Fruit fly (Drosophila melanogaster) whole organism, prepupa: ENCODE measurements around the gene fz2.

ENCODE experiments used
- Blimp-1 ChIP-seq: fragments of 200-800 bp; sonication (Bioruptor generic); optimal IDR thresholded peaks from 3 replicates; lab custom pipeline; 2017; ENCODE audit warnings: missing biosample characterization, missing genetic modification characterization, mild to moderate bottlenecking, moderate library complexity, missing genetic modification reagents
- CG10631 ChIP-seq: fragments of 200-800 bp; sonication (Bioruptor generic); optimal IDR thresholded peaks from 2 replicates; lab custom pipeline; 2016; ENCODE audit warnings: missing biosample characterization, missing genetic modification characterization
- CG10669 ChIP-seq: fragments of 200-800 bp; sonication (Bioruptor generic); optimal IDR thresholded peaks from 3 replicates; lab custom pipeline; 2018; ENCODE audit warnings: missing biosample characterization, mild to moderate bottlenecking, missing genetic modification characterization, moderate library complexity
- CG11294 ChIP-seq: fragments of 200-800 bp; sonication (Bioruptor generic); IDR thresholded peaks from 2 replicates; pipeline ENCODE4 v1.3.6; 2022; ENCODE audit warnings: missing biosample characterization, missing genetic modification characterization
- CG11762 ChIP-seq: fragments of 200-800 bp; sonication (Bioruptor generic); optimal IDR thresholded peaks from 3 replicates; lab custom pipeline; 2016; ENCODE audit warnings: missing biosample characterization, missing genetic modification characterization; ENCODE audit not compliant: insufficient read depth
- CG1621 ChIP-seq: fragments of 200-800 bp; sonication (Bioruptor generic); optimal IDR thresholded peaks from 3 replicates; lab custom pipeline; 2018; ENCODE audit warnings: missing biosample characterization, mild to moderate bottlenecking, missing genetic modification characterization
- CG16779 ChIP-seq: fragments of 200-800 bp; sonication (Bioruptor generic); optimal IDR thresholded peaks from 3 replicates; lab custom pipeline; 2017; ENCODE audit warnings: missing biosample characterization, mild to moderate bottlenecking, missing genetic modification characterization
- CG3032 ChIP-seq: fragments of 200-800 bp; optimal IDR thresholded peaks from 2 replicates; lab custom pipeline; 2019; ENCODE audit warnings: missing biosample characterization, mild to moderate bottlenecking, missing genetic modification characterization, moderate library complexity
- CG32006 ChIP-seq: fragments of 200-800 bp; sonication (Bioruptor generic); optimal IDR thresholded peaks from 3 replicates; lab custom pipeline; 2017; ENCODE audit warnings: missing biosample characterization, mild to moderate bottlenecking, missing genetic modification characterization
- CG34406 ChIP-seq: fragments of 200-800 bp; sonication (Bioruptor generic); optimal IDR thresholded peaks from 3 replicates; lab custom pipeline; 2016; ENCODE audit warnings: missing biosample characterization, missing genetic modification characterization
- CG3919 ChIP-seq: fragments of 200-800 bp; sonication (Bioruptor generic); optimal IDR thresholded peaks from 3 replicates; lab custom pipeline; 2016; ENCODE audit warnings: missing biosample characterization, missing genetic modification characterization
- CG4318 ChIP-seq: fragments of 200-800 bp; sonication (Bioruptor generic); optimal IDR thresholded peaks from 3 replicates; lab custom pipeline; 2017; ENCODE audit warnings: missing biosample characterization, mild to moderate bottlenecking, missing genetic modification characterization
- CG6792 ChIP-seq: fragments of 200-800 bp; sonication (Bioruptor generic); optimal IDR thresholded peaks from 3 replicates; lab custom pipeline; 2016; ENCODE audit warnings: missing biosample characterization, missing genetic modification characterization
- CG6808 ChIP-seq: fragments of 200-800 bp; sonication (Bioruptor generic); optimal IDR thresholded peaks from 3 replicates; lab custom pipeline; 2017; ENCODE audit warnings: missing biosample characterization, missing genetic modification characterization, mild to moderate bottlenecking, moderate library complexity, missing genetic modification reagents
- CG6854 ChIP-seq: fragments of 200-800 bp; sonication (Bioruptor generic); optimal IDR thresholded peaks from 2 replicates; lab custom pipeline; 2017; ENCODE audit warnings: missing biosample characterization, mild to moderate bottlenecking, missing genetic modification characterization
- CG7368 ChIP-seq: fragments of 200-800 bp; sonication (Bioruptor generic); optimal IDR thresholded peaks from 3 replicates; lab custom pipeline; 2016; ENCODE audit warnings: missing biosample characterization, missing genetic modification characterization
- CG8319 ChIP-seq: fragments of 200-800 bp; sonication (Bioruptor generic); optimal IDR thresholded peaks from 3 replicates; lab custom pipeline; 2016; ENCODE audit warnings: missing biosample characterization, missing genetic modification characterization
- CG8632 ChIP-seq: fragments of 200-800 bp; sonication (Bioruptor generic); optimal IDR thresholded peaks from 3 replicates; lab custom pipeline; 2016; ENCODE audit warnings: missing biosample characterization, missing genetic modification characterization
- CG9139 ChIP-seq: fragments of 200-800 bp; sonication (Bioruptor generic); optimal IDR thresholded peaks from 3 replicates; lab custom pipeline; 2017; ENCODE audit warnings: missing biosample characterization, mild to moderate bottlenecking, missing genetic modification characterization
- Eip78C ChIP-seq: fragments of 200-800 bp; sonication (Bioruptor generic); peaks from one replicate; lab custom pipeline; 2016; ENCODE audit warnings: missing biosample characterization, missing genetic modification characterization
- Eip93F ChIP-seq: fragments of 200-800 bp; sonication (Bioruptor generic); optimal IDR thresholded peaks from 2 replicates; lab custom pipeline; 2016; ENCODE audit warnings: missing biosample characterization, mild to moderate bottlenecking, missing genetic modification characterization
- Ets21C ChIP-seq: fragments of 200-800 bp; sonication (Bioruptor generic); optimal IDR thresholded peaks from 3 replicates; lab custom pipeline; 2016; ENCODE audit warnings: missing biosample characterization, missing genetic modification characterization
- Gug ChIP-seq: fragments of 200-800 bp; sonication (Bioruptor generic); IDR thresholded peaks from 2 replicates; pipeline ENCODE4 v1.3.6; 2022; ENCODE audit warnings: missing biosample characterization, missing genetic modification characterization
- Hr38 ChIP-seq: sonication (Bioruptor generic); optimal IDR thresholded peaks from 2 replicates; lab custom pipeline; 2016; ENCODE audit warnings: missing biosample characterization, missing genetic modification characterization
- Hr39 ChIP-seq: fragments of 200-800 bp; sonication (Bioruptor generic); optimal IDR thresholded peaks from 2 replicates; lab custom pipeline; 2016; ENCODE audit warnings: missing biosample characterization, missing genetic modification characterization
- Hr4 ChIP-seq: fragments of 200-800 bp; sonication (Bioruptor generic); optimal IDR thresholded peaks from 3 replicates; lab custom pipeline; 2016; ENCODE audit warnings: missing biosample characterization, missing genetic modification characterization
- Lpt ChIP-seq: fragments of 200-800 bp; sonication (Bioruptor generic); optimal IDR thresholded peaks from 3 replicates; lab custom pipeline; 2016; ENCODE audit warnings: missing biosample characterization, missing genetic modification characterization
- Met ChIP-seq: fragments of 200-800 bp; sonication (Bioruptor generic); optimal IDR thresholded peaks from 3 replicates; lab custom pipeline; 2016; ENCODE audit warnings: missing biosample characterization, missing genetic modification characterization
- Smox ChIP-seq: fragments of 200-800 bp; sonication (Bioruptor generic); optimal IDR thresholded peaks from 3 replicates; lab custom pipeline; 2016; ENCODE audit warnings: missing biosample characterization, missing genetic modification characterization
- Sox102F ChIP-seq: fragments of 200-800 bp; sonication (Bioruptor generic); optimal IDR thresholded peaks from 2 replicates; lab custom pipeline; 2016; ENCODE audit warnings: missing biosample characterization, mild to moderate bottlenecking, missing genetic modification characterization
- Sox14 ChIP-seq: fragments of 200-800 bp; sonication (Bioruptor generic); optimal IDR thresholded peaks from 3 replicates; lab custom pipeline; 2016; ENCODE audit warnings: missing biosample characterization, missing genetic modification characterization
- Sox15 ChIP-seq: fragments of 200-800 bp; sonication (Bioruptor generic); optimal IDR thresholded peaks from 3 replicates; lab custom pipeline; 2016; ENCODE audit warnings: missing biosample characterization, missing genetic modification characterization
- achi ChIP-seq: fragments of 200-800 bp; sonication (Bioruptor generic); optimal IDR thresholded peaks from 3 replicates; lab custom pipeline; 2016; ENCODE audit warnings: missing biosample characterization, missing genetic modification characterization
- acj6 ChIP-seq: fragments of 200-800 bp; sonication (Bioruptor generic); optimal IDR thresholded peaks from 3 replicates; lab custom pipeline; 2016; ENCODE audit warnings: missing biosample characterization, missing genetic modification characterization
- dsx ChIP-seq: fragments of 200-800 bp; optimal IDR thresholded peaks from 3 replicates; lab custom pipeline; 2019; ENCODE audit warnings: missing biosample characterization, mild to moderate bottlenecking, missing genetic modification characterization, moderate library complexity; ENCODE audit not compliant: poor library complexity, severe bottlenecking
- esn ChIP-seq: fragments of 200-800 bp; sonication (Bioruptor generic); optimal IDR thresholded peaks from 2 replicates; lab custom pipeline; 2016; ENCODE audit warnings: missing biosample characterization, mild to moderate bottlenecking, missing genetic modification characterization, moderate library complexity
- fkh ChIP-seq: fragments of 200-800 bp; sonication (Bioruptor generic); optimal IDR thresholded peaks from 3 replicates; lab custom pipeline; 2017; ENCODE audit warnings: missing biosample characterization, mild to moderate bottlenecking, missing genetic modification characterization, moderate library complexity
- lz ChIP-seq: fragments of 200-800 bp; sonication (Bioruptor generic); optimal IDR thresholded peaks from 3 replicates; lab custom pipeline; 2016; ENCODE audit warnings: missing biosample characterization, missing genetic modification characterization
- net ChIP-seq: fragments of 200-800 bp; sonication (Bioruptor generic); optimal IDR thresholded peaks from 3 replicates; lab custom pipeline; 2016; ENCODE audit warnings: missing biosample characterization, missing genetic modification characterization
- pdm3 ChIP-seq: fragments of 200-800 bp; sonication (Bioruptor generic); optimal IDR thresholded peaks from 3 replicates; lab custom pipeline; 2016; ENCODE audit warnings: missing biosample characterization, missing genetic modification characterization
- salr ChIP-seq, 2 experiments: fragments of 200-800 bp; sonication (Bioruptor generic); optimal IDR thresholded peaks; 3 replicates each; lab custom pipeline; 2016 to 2018; ENCODE audit warnings: missing biosample characterization in 2 of 2, missing genetic modification characterization in 2 of 2, mild to moderate bottlenecking in 1 of 2
- spab ChIP-seq: fragments of 200-800 bp; sonication (Bioruptor generic); optimal IDR thresholded peaks from 2 replicates; lab custom pipeline; 2017; ENCODE audit warnings: missing biosample characterization, mild to moderate bottlenecking, missing genetic modification characterization, missing genetic modification reagents
- ss ChIP-seq, 2 experiments: fragments of 200-800 bp; sonication (Bioruptor generic); optimal IDR thresholded peaks; 2 replicates in 1 of 2; 3 replicates in 1 of 2; lab custom pipeline; 2017 to 2018; ENCODE audit warnings: mild to moderate bottlenecking in 2 of 2, missing biosample characterization in 2 of 2, missing genetic modification characterization in 2 of 2, moderate library complexity in 1 of 2
- svp ChIP-seq: fragments of 200-800 bp; sonication (Bioruptor generic); peaks from one replicate; lab custom pipeline; 2016; ENCODE audit warnings: missing biosample characterization, missing genetic modification characterization
- vri ChIP-seq: fragments of 200-800 bp; sonication (Bioruptor generic); optimal IDR thresholded peaks from 3 replicates; lab custom pipeline; 2016; ENCODE audit warnings: missing biosample characterization, mild to moderate bottlenecking, missing genetic modification characterization

Gene fz2

DNA sequence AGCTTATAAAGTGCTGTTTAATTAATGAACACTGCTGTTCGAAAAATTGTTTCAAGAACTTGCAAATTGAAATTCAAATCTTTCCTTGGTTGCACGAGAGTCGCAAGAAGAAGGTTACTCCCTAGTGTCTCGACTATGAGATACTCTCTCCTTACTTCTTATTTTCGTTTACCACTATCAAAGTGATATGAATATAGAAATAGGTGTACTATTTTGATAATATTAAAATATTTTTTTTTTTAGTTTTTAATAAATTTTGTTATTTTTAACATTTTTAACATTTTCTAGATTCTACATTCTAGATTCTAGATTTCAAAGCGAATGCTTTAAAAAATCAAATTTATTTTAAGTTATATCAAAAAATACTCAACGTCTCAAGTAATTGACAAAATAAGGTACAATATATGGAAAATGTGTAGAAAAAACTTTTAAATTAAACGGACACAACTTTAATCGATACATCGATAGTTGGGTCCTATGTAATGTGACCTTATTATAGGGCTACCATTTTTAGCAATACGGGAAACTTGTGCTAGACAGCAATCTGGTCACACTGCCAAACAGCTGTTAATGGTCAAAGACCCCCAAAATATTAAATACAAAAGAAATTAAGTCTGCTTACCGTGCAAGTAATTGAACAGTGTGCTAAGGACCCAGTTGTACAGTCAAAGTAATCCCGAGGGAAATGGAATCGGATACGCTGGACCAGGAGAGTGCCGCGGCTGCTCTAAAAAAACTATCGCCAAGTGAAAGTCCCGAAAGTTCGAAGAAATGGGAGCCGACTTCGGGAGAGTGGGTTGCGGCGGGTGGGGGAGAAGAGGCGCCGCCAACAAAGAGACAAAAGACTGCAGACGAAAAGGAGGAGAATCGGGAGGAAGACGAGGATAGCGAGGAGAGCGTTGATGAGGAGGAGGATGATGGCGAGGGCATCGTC is 142.8 kb downstream of the fz2 start, which contains the start of gene MESR6 (continued):
- TF ChIP-seq CG32006 (no peak), Sox15 (GFP tag; lab: Kevin White, UChicago) (no peak), CG4318 (no peak), CG11294 (GFP tag; lab: Robert Waterston, UW) (no peak), CG9139 (GFP tag; lab: Kevin White, UChicago) (no peak), esn (peak; percentile 14), Hr39 (no peak), CG8632 (GFP tag; lab: Kevin White, UChicago) (no peak), CG11762 (GFP tag; lab: Kevin White, UChicago) (no peak)

DNA sequence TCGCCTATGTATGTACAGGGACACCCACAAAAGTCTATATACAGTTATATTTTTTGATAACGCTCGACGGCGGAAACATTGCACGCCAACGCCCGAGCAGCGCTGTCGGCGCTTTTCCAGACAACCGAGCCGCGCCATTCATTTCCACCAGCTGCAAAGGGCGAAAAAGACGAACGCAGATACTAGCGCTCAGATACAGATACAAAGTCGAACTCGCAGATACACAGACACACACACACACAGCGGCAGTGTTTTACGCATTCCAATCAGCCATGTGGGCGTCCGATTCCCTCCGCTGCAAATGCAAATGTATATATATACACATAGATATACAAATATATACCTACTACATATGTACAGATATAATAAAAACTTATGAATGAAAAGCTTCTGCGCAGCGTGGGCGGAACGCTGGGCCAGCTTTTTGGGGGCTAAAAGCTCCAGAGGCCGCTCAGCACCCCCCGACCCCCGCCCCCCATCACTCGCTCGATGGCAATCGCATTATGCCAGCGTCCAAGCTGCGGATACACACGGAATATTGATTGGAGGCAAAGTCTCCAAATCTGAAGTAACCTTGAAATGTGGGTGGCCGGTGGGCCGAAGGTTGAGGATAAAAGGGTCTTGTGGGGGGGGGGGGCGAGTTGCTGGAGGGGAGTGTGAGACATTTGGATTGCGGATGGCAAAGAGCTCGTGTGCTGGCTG is 143.6 kb downstream of the fz2 start:
- TF ChIP-seq CG11762 (GFP tag; lab: Kevin White, UChicago) (no peak), CG6854 (GFP tag; lab: Kevin White, UChicago) (peak; percentile 32), CG10669 (GFP tag; lab: Kevin White, UChicago) (no peak), vri (no peak), dsx (peak; percentile 69), CG10631 (GFP tag; lab: Kevin White, UChicago) (no peak), ss (GFP tag; optimal IDR thresholded peaks at IDR 0.05; lab: Kevin White, UChicago) (peak; percentile 27 to 70), lz (GFP tag; lab: Kevin White, UChicago) (no peak), Sox102F (GFP tag; lab: Kevin White, UChicago) (no peak), pdm3 (no peak), fkh (GFP tag; lab: Kevin White, UChicago) (peak; percentile 55), Hr4 (GFP tag; lab: Kevin White, UChicago) (no peak), CG3919 (no peak), CG4318 (no peak), spab (GFP tag; lab: Kevin White, UChicago) (no peak), Smox (no peak), Hr39 (no peak), net (no peak), CG32006 (no peak), acj6 (no peak), Met (GFP tag; lab: Kevin White, UChicago) (peak; percentile 21), CG3032 (tag; lab: Kevin White, UChicago) (no peak), CG34406 (GFP tag; lab: Kevin White, UChicago) (peak; percentile 6), CG8632 (GFP tag; lab: Kevin White, UChicago) (no peak), salr (GFP tag; optimal IDR thresholded peaks at IDR 0.05; lab: Kevin White, UChicago) (peak in 1 of 2 experiments; percentile 16), CG11294 (GFP tag; lab: Robert Waterston, UW) (no peak), CG6808 (peak; percentile 62), Eip93F (GFP tag; lab: Kevin White, UChicago) (peak; percentile 8), esn (peak; percentile 13), Sox15 (GFP tag; lab: Kevin White, UChicago) (no peak), svp (peak; percentile 80), CG7368 (GFP tag; lab: Kevin White, UChicago) (peak; percentile 22), Gug (GFP tag; lab: Robert Waterston, UW) (no peak), Ets21C (GFP tag; lab: Kevin White, UChicago) (no peak), CG6792 (no peak), Sox14 (GFP tag; lab: Kevin White, UChicago) (no peak), Lpt (GFP tag; lab: Kevin White, UChicago) (no peak), CG16779 (tag; lab: Kevin White, UChicago) (peak; percentile 91), Hr38 (no peak), CG8319 (GFP tag; lab: Kevin White, UChicago) (no peak), Blimp-1 (GFP tag; lab: Kevin White, UChicago) (no peak), CG9139 (GFP tag; lab: Kevin White, UChicago) (peak; percentile 34), achi (peak; percentile 11), CG1621 (tag; lab: Kevin White, UChicago) (no peak), Eip78C (GFP tag; lab: Kevin White, UChicago) (peak; percentile 35)
